Worm (Caenorhabditis elegans): ENCODE measurements around the gene tcer-1.
A peak's percentile ranks its signal among the peaks of the same experiment; 100 is the strongest.

tcer-1 gene

ce11 chrII:7050021-7050722 lies at the start of gene tcer-1, which contains the start of gene ZK1127.5 (continued):
- TF ChIP-seq lin-38 (GFP tag; IDR thresholded peaks at IDR 0.05) (peak; percentile 96), tra-1 (GFP tag; IDR thresholded peaks at IDR 0.05) (no peak), skn-1 (tag; optimal IDR thresholded peaks at IDR 0.05) (no peak), ceh-20 (GFP tag; IDR thresholded peaks at IDR 0.05) (no peak), ama-1 (optimal IDR thresholded peaks at IDR 0.05) (no peak), egl-27 (tag; optimal IDR thresholded peaks at IDR 0.05) (no peak), set-16 (GFP tag; IDR thresholded peaks at IDR 0.05) (no peak), F26F4.8 (GFP tag; conservative IDR thresholded peaks at IDR 0.05) (no peak), zag-1 (tag; optimal IDR thresholded peaks at IDR 0.05) (no peak), egl-43 (GFP tag; IDR thresholded peaks at IDR 0.05) (no peak), zip-2 (tag; optimal IDR thresholded peaks at IDR 0.05) (no peak), F10B5.3 (tag; optimal IDR thresholded peaks at IDR 0.05) (no peak), mxl-2 (GFP tag; conservative IDR thresholded peaks at IDR 0.05) (no peak), Y75B8A.6 (GFP tag; IDR thresholded peaks at IDR 0.05) (no peak), lin-13 (GFP tag; optimal IDR thresholded peaks at IDR 0.05) (no peak), unc-62 (GFP tag; optimal IDR thresholded peaks at IDR 0.05 in 1 of 2) (no peak), unc-62 (tag; optimal IDR thresholded peaks at IDR 0.05) (no peak), sdz-12 (GFP tag; optimal IDR thresholded peaks at IDR 0.05) (no peak), nhr-77 (tag; optimal IDR thresholded peaks at IDR 0.05) (no peak), daf-19 (GFP tag; conservative IDR thresholded peaks at IDR 0.05) (no peak), rbr-2 (tag; optimal IDR thresholded peaks at IDR 0.05) (peak; percentile 30), dmd-6 (GFP tag; IDR thresholded peaks at IDR 0.05) (0 out of 2 replicates have a peak, but pooled peaks have one; percentile 9), nhr-76 (tag; optimal IDR thresholded peaks at IDR 0.05) (no peak), dmd-8 (GFP tag; IDR thresholded peaks at IDR 0.05) (no peak), nhr-28 (tag; optimal IDR thresholded peaks at IDR 0.05) (peak; percentile 18), daf-8 (GFP tag; IDR thresholded peaks at IDR 0.05) (no peak), snpc-1.2 (GFP tag; IDR thresholded peaks at IDR 0.05) (no peak), Y5F2A.4 (GFP tag; optimal IDR thresholded peaks at IDR 0.05) (no peak), F49E8.2 (tag; optimal IDR thresholded peaks at IDR 0.05; ENCODE audit: borderline replicate concordance) (no peak), nhr-10 (tag; optimal IDR thresholded peaks at IDR 0.05) (no peak), mdl-1 (tag; optimal IDR thresholded peaks at IDR 0.05) (peak in 1 of 2 experiments; percentile 6), lim-7 (GFP tag; IDR thresholded peaks at IDR 0.05) (no peak), pqm-1 (tag; optimal IDR thresholded peaks at IDR 0.05) (no peak), snpc-4 (tag; optimal IDR thresholded peaks at IDR 0.05) (no peak), dmd-9 (GFP tag; IDR thresholded peaks at IDR 0.05) (no peak), fos-1 (tag; optimal IDR thresholded peaks at IDR 0.05) (no peak), R02D3.7 (tag; optimal IDR thresholded peaks at IDR 0.05) (no peak), lin-15B (tag; optimal IDR thresholded peaks at IDR 0.05) (no peak), ceh-44 (GFP tag; IDR thresholded peaks at IDR 0.05) (no peak), ces-1 (GFP tag; optimal IDR thresholded peaks at IDR 0.05) (no peak), saeg-2 (GFP tag; IDR thresholded peaks at IDR 0.05) (no peak), Y105C5A.15 (GFP tag; IDR thresholded peaks at IDR 0.05) (no peak), cey-2 (tag; optimal IDR thresholded peaks at IDR 0.05; ENCODE audit: borderline replicate concordance, insufficient read depth) (no peak), lir-3 (tag; optimal IDR thresholded peaks at IDR 0.05) (no peak), ceh-62 (tag; optimal IDR thresholded peaks at IDR 0.05) (no peak), mdt-29 (GFP tag; IDR thresholded peaks at IDR 0.05) (no peak), nhr-102 (tag; optimal IDR thresholded peaks at IDR 0.05) (no peak), php-3 (GFP tag; IDR thresholded peaks at IDR 0.05) (no peak), lin-39 (tag; optimal IDR thresholded peaks at IDR 0.05) (no peak), lin-29 (GFP tag; IDR thresholded peaks at IDR 0.05) (no peak), pha-4 (GFP tag; IDR thresholded peaks at IDR 0.05) (no peak), pha-4 (tag; optimal IDR thresholded peaks at IDR 0.05) (no peak), mep-1 (tag; optimal IDR thresholded peaks at IDR 0.05) (peak; percentile 65)

Measured in whole organism, L4 larva.